Worm (Caenorhabditis elegans): ENCODE data around the gene grl-21.
A peak's percentile ranks its signal among the peaks of the same experiment; 100 is the strongest.

grl-21 gene

ce11 chrIV:10764206-10764605 lies 26.9 kb downstream of the grl-21 start, which contains the start of gene T25B9.11:
T25B9.11 (plus strand) TSS chrIV:10764506.
- no peak for TF ChIP-seq lir-3 (tag; optimal IDR thresholded peaks at IDR 0.05)
- no peak for TF ChIP-seq ces-1 (GFP tag; optimal IDR thresholded peaks at IDR 0.05)
- TF ChIP-seq ztf-11 (tag; optimal IDR thresholded peaks at IDR 0.05) = no peak
- no peak for TF ChIP-seq mxl-3 (GFP tag; optimal IDR thresholded peaks at IDR 0.05)
- no peak for TF ChIP-seq lin-38 (GFP tag; IDR thresholded peaks at IDR 0.05)
- TF ChIP-seq hif-1 (tag; optimal IDR thresholded peaks at IDR 0.05) = no peak
- no peak for TF ChIP-seq nhr-102 (tag; optimal IDR thresholded peaks at IDR 0.05)
- TF ChIP-seq lim-7 (GFP tag; IDR thresholded peaks at IDR 0.05) = no peak
- no peak for TF ChIP-seq unc-62 (GFP tag; optimal IDR thresholded peaks at IDR 0.05 in 1 of 2)
- no peak for TF ChIP-seq unc-62 (tag; optimal IDR thresholded peaks at IDR 0.05)
- TF ChIP-seq mdt-29 (GFP tag; IDR thresholded peaks at IDR 0.05) = no peak
- no peak for TF ChIP-seq nhr-42 (GFP tag; IDR thresholded peaks at IDR 0.05)
- no peak for TF ChIP-seq nhr-10 (tag; optimal IDR thresholded peaks at IDR 0.05)

ce11 chrIV:10765053-10765452 lies 27.8 kb downstream of the grl-21 start, which contains the start of gene T25B9.12:
T25B9.12 (plus strand) TSS chrIV:10765353.
- TF ChIP-seq Y48G9A.11 (GFP tag; IDR thresholded peaks at IDR 0.05) (no peak), ces-1 (GFP tag; optimal IDR thresholded peaks at IDR 0.05) (no peak), tra-1 (GFP tag; IDR thresholded peaks at IDR 0.05) (no peak), tag-97 (GFP tag; IDR thresholded peaks at IDR 0.05) (no peak), dmd-6 (GFP tag; IDR thresholded peaks at IDR 0.05) (no peak), nhr-28 (tag; optimal IDR thresholded peaks at IDR 0.05) (no peak), ztf-11 (tag; optimal IDR thresholded peaks at IDR 0.05) (no peak), zag-1 (tag; optimal IDR thresholded peaks at IDR 0.05) (no peak), spr-3 (GFP tag; optimal IDR thresholded peaks at IDR 0.05) (no peak), mes-2 (tag; optimal IDR thresholded peaks at IDR 0.05; ENCODE audit: poor library complexity, severe bottlenecking) (no peak), T26A8.4 (GFP tag; IDR thresholded peaks at IDR 0.05) (no peak), attf-4 (tag; optimal IDR thresholded peaks at IDR 0.05) (no peak), lin-29 (GFP tag; IDR thresholded peaks at IDR 0.05) (no peak), nhr-10 (tag; optimal IDR thresholded peaks at IDR 0.05) (no peak), mdt-29 (GFP tag; IDR thresholded peaks at IDR 0.05) (no peak), zip-2 (tag; optimal IDR thresholded peaks at IDR 0.05) (no peak), ama-1 (optimal IDR thresholded peaks at IDR 0.05) (no peak), cey-2 (tag; optimal IDR thresholded peaks at IDR 0.05; ENCODE audit: borderline replicate concordance, insufficient read depth) (no peak)

- peak; percentile 16 for TF ChIP-seq F49E8.2 (tag; optimal IDR thresholded peaks at IDR 0.05; ENCODE audit: borderline replicate concordance)
- TF ChIP-seq ceh-62 (tag; optimal IDR thresholded peaks at IDR 0.05) = no peak
- no peak for TF ChIP-seq egl-27 (tag; optimal IDR thresholded peaks at IDR 0.05)
- no peak for TF ChIP-seq zag-1 (tag; optimal IDR thresholded peaks at IDR 0.05)
- TF ChIP-seq nhr-42 (GFP tag; IDR thresholded peaks at IDR 0.05) = no peak
- TF ChIP-seq jun-1 (tag; optimal IDR thresholded peaks at IDR 0.05) = no peak
- no peak for TF ChIP-seq Y75B8A.6 (GFP tag; IDR thresholded peaks at IDR 0.05)
- peak; percentile 32 for TF ChIP-seq unc-130 (GFP tag; optimal IDR thresholded peaks at IDR 0.05)
- peak; percentile 83 for TF ChIP-seq snpc-1.2 (GFP tag; IDR thresholded peaks at IDR 0.05)
- no peak for TF ChIP-seq Y48G9A.11 (GFP tag; IDR thresholded peaks at IDR 0.05)
- TF ChIP-seq cey-2 (tag; optimal IDR thresholded peaks at IDR 0.05; ENCODE audit: borderline replicate concordance, insufficient read depth) = no peak
- TF ChIP-seq mes-2 (tag; optimal IDR thresholded peaks at IDR 0.05; ENCODE audit: poor library complexity, severe bottlenecking) = peak; percentile 30
- no peak for TF ChIP-seq mdt-29 (GFP tag; IDR thresholded peaks at IDR 0.05)
- TF ChIP-seq pha-4 (GFP tag; IDR thresholded peaks at IDR 0.05) = no peak
- no peak for TF ChIP-seq pha-4 (tag; optimal IDR thresholded peaks at IDR 0.05)
- no peak for TF ChIP-seq nhr-11 (tag; optimal IDR thresholded peaks at IDR 0.05)
- TF ChIP-seq nhr-76 (tag; optimal IDR thresholded peaks at IDR 0.05) = no peak
Measured at ce11 chrIV:10766071-10766470, 28.8 kb downstream of the grl-21 start.
